Fruit fly (Drosophila melanogaster) S2 (cell line): ENCODE data around the gene CG5107.

Source experiments
- CG8478 ChIP-seq: fragments of >200 bp; optimal IDR thresholded peaks from 2 replicates; lab custom pipeline; 2018
- CTCF ChIP-seq, 2 experiments: fragments of >200 bp; optimal IDR thresholded peaks; 2 replicates each; lab custom pipeline; 2018

DNA sequence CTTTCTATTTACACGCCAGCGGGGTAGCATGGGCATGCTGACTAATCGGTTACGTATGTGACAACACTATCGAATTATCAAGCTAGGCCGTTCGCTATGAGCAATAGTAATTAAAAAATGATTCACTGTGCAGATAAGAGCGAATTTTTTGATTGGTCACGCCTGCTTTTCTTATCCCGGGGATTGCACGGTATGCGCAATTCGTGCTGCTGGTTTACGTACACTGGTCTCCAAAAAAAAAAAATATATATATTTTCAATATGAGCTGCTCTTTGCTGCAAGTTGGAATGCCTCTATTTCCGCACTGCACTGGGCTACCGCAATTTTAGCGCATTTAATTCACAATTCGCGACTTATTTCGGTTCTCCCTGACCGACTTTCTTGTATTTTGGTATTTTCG is 14.6 kb upstream of the CG5107 start:
- TF ChIP-seq CG8478 (lab: Kevin White, UChicago) (no peak), CTCF (optimal IDR thresholded peaks at IDR 0.05; lab: Kevin White, UChicago) (no peak)
